Fruit fly (Drosophila melanogaster) whole organism, pupa: ENCODE data around the gene mdu.

Experiments
- CG10348 ChIP-seq: fragments of 200-800 bp; sonication (Bioruptor generic); IDR thresholded peaks from 2 replicates; pipeline ENCODE4 v1.3.6; 2022; ENCODE audit warnings: missing biosample characterization, missing genetic modification characterization
- CG12605 ChIP-seq: fragments of 200-800 bp; sonication (Bioruptor generic); IDR thresholded peaks from 2 replicates; pipeline ENCODE4 v1.3.6; 2022; ENCODE audit warnings: missing biosample characterization, missing genetic modification characterization
- CG13204 ChIP-seq: fragments of 200-800 bp; sonication (Bioruptor generic); optimal IDR thresholded peaks from 2 replicates; lab custom pipeline; 2018; ENCODE audit warnings: missing biosample characterization, mild to moderate bottlenecking, missing genetic modification characterization, moderate library complexity
- CG14655 ChIP-seq: fragments of 200-800 bp; sonication (Bioruptor generic); optimal IDR thresholded peaks from 3 replicates; lab custom pipeline; 2017; ENCODE audit warnings: mild to moderate bottlenecking, missing biosample characterization, missing genetic modification reagents, missing genetic modification characterization
- CG15710 ChIP-seq: fragments of 200-800 bp; sonication (Bioruptor generic); optimal IDR thresholded peaks from 2 replicates; lab custom pipeline; 2018; ENCODE audit warnings: missing biosample characterization, mild to moderate bottlenecking, missing genetic modification characterization, moderate library complexity
- CG17806 ChIP-seq: fragments of 200-800 bp; sonication (Bioruptor generic); optimal IDR thresholded peaks from 2 replicates; lab custom pipeline; 2018; ENCODE audit warnings: missing biosample characterization, mild to moderate bottlenecking, missing genetic modification characterization, moderate library complexity
- CG32121 ChIP-seq: fragments of 200-800 bp; sonication (Bioruptor generic); IDR thresholded peaks from 2 replicates; pipeline ENCODE4 v1.3.6; 2022; ENCODE audit warnings: missing biosample characterization, missing genetic modification characterization
- CG34367 ChIP-seq: fragments of 200-800 bp; sonication (Bioruptor generic); optimal IDR thresholded peaks from 2 replicates; lab custom pipeline; 2018; ENCODE audit warnings: missing biosample characterization, mild to moderate bottlenecking, missing genetic modification characterization
- CG4496 ChIP-seq: fragments of 200-800 bp; sonication (Bioruptor generic); IDR thresholded peaks from 3 replicates; pipeline ENCODE4 v1.3.6; 2022; ENCODE audit warnings: missing biosample characterization, missing genetic modification characterization
- CG8159 ChIP-seq: fragments of 200-800 bp; sonication (Bioruptor generic); optimal IDR thresholded peaks from 3 replicates; lab custom pipeline; 2018; ENCODE audit warnings: missing biosample characterization, mild to moderate bottlenecking, missing genetic modification characterization, moderate library complexity
- CG8301 ChIP-seq: fragments of 200-800 bp; sonication (Bioruptor generic); optimal IDR thresholded peaks from 2 replicates; lab custom pipeline; 2018; ENCODE audit warnings: missing biosample characterization, mild to moderate bottlenecking, missing genetic modification characterization
- CG9948 ChIP-seq: fragments of 200-800 bp; sonication (Bioruptor generic); optimal IDR thresholded peaks from 2 replicates; lab custom pipeline; 2018; ENCODE audit warnings: missing biosample characterization, mild to moderate bottlenecking, missing genetic modification characterization, moderate library complexity
- D1 ChIP-seq: fragments of 200-800 bp; sonication (Bioruptor generic); optimal IDR thresholded peaks from 2 replicates; lab custom pipeline; 2018; ENCODE audit warnings: missing biosample characterization, mild to moderate bottlenecking, missing genetic modification characterization, moderate library complexity
- EcR ChIP-seq: fragments of 200-800 bp; sonication (Bioruptor generic); optimal IDR thresholded peaks from 3 replicates; lab custom pipeline; 2019; ENCODE audit warnings: missing biosample characterization, missing genetic modification characterization, mild to moderate bottlenecking, moderate library complexity, missing genetic modification reagents
- Ets98B ChIP-seq: fragments of 200-800 bp; sonication (Bioruptor generic); IDR thresholded peaks from 2 replicates; pipeline ENCODE4 v1.3.6; 2022; ENCODE audit warnings: missing biosample characterization, missing genetic modification characterization
- Pif1A ChIP-seq: fragments of 200-800 bp; sonication (Bioruptor generic); optimal IDR thresholded peaks from 3 replicates; lab custom pipeline; 2016; ENCODE audit warnings: missing biosample characterization, missing genetic modification characterization
- Pif1B ChIP-seq: fragments of 200-800 bp; sonication (Bioruptor generic); optimal IDR thresholded peaks from 3 replicates; lab custom pipeline; 2016; ENCODE audit warnings: missing biosample characterization, missing genetic modification characterization
- Snoo ChIP-seq: fragments of 200-800 bp; sonication (Bioruptor generic); optimal IDR thresholded peaks from 3 replicates; lab custom pipeline; 2017; ENCODE audit warnings: missing biosample characterization, mild to moderate bottlenecking, missing genetic modification characterization, inconsistent platforms
- fd96Ca ChIP-seq: fragments of 200-800 bp; sonication (Bioruptor generic); IDR thresholded peaks from 3 replicates; pipeline ENCODE4 v1.3.6; 2022; ENCODE audit warnings: missing biosample characterization, missing genetic modification characterization
- gl ChIP-seq: fragments of 200-800 bp; sonication (Bioruptor generic); optimal IDR thresholded peaks from 2 replicates; lab custom pipeline; 2018; ENCODE audit warnings: missing biosample characterization, mild to moderate bottlenecking, missing genetic modification characterization
- rn ChIP-seq: fragments of 200-800 bp; sonication (Bioruptor generic); IDR thresholded peaks from 2 replicates; pipeline ENCODE4 v1.3.6; 2022; ENCODE audit warnings: missing biosample characterization, missing genetic modification characterization

mdu gene

dm6 chrX:12469172-12469571, 27.8 kb upstream of the mdu start:
- no peak for TF ChIP-seq EcR (GFP tag; lab: Kevin White, UChicago)
- TF ChIP-seq CG4496 (GFP tag; lab: Robert Waterston, UW): no peak
- no peak for TF ChIP-seq CG10348 (GFP tag; lab: Robert Waterston, UW)
- no peak for TF ChIP-seq CG8159 (tag; lab: Kevin White, UChicago)
- no peak for TF ChIP-seq Pif1A (GFP tag; lab: Kevin White, UChicago)
- TF ChIP-seq, all 21 proteins: peak for 0

dm6 chrX:12469778-12470177, 27.2 kb upstream of the mdu start:
- TF ChIP-seq EcR (GFP tag; lab: Kevin White, UChicago) (no peak), CG32121 (GFP tag; lab: Robert Waterston, UW) (0 out of 2 replicates have a peak, but pooled peaks have one; percentile 18), CG34367 (tag; lab: Kevin White, UChicago) (no peak), Snoo (no peak), rn (GFP tag; lab: Robert Waterston, UW) (no peak), CG13204 (no peak), CG12605 (no peak), Pif1A (GFP tag; lab: Kevin White, UChicago) (peak; percentile 44), Ets98B (GFP tag; lab: Robert Waterston, UW) (peak; percentile 12; the same call in 1 of the 2 replicates), CG17806 (tag; lab: Kevin White, UChicago) (no peak), CG8159 (tag; lab: Kevin White, UChicago) (no peak), Pif1B (no peak), CG14655 (GFP tag; lab: Kevin White, UChicago) (peak; percentile 58), fd96Ca (GFP tag; lab: Robert Waterston, UW) (no peak), CG15710 (tag; lab: Kevin White, UChicago) (no peak), D1 (tag; lab: Kevin White, UChicago) (peak; percentile 31), gl (tag; lab: Kevin White, UChicago) (no peak), CG4496 (GFP tag; lab: Robert Waterston, UW) (peak; percentile 54; the same call in 2 of the 3 replicates), CG8301 (peak; percentile 27), CG9948 (tag; lab: Kevin White, UChicago) (peak; percentile 17), CG10348 (GFP tag; lab: Robert Waterston, UW) (no peak)

- TF ChIP-seq rn (GFP tag; lab: Robert Waterston, UW) (no peak), CG15710 (tag; lab: Kevin White, UChicago) (no peak), CG8301 (peak; percentile 6), CG14655 (GFP tag; lab: Kevin White, UChicago) (peak; percentile 50), Ets98B (GFP tag; lab: Robert Waterston, UW) (peak; percentile 51; the same call in 1 of the 2 replicates), CG8159 (tag; lab: Kevin White, UChicago) (peak; percentile 29), CG17806 (tag; lab: Kevin White, UChicago) (no peak), Pif1A (GFP tag; lab: Kevin White, UChicago) (peak; percentile 2), CG32121 (GFP tag; lab: Robert Waterston, UW) (peak; percentile 18; the same call in 1 of the 2 replicates), CG13204 (no peak), CG10348 (GFP tag; lab: Robert Waterston, UW) (no peak), CG4496 (GFP tag; lab: Robert Waterston, UW) (peak; percentile 64; the same call in 2 of the 3 replicates), fd96Ca (GFP tag; lab: Robert Waterston, UW) (peak; percentile 61; the same call in 2 of the 3 replicates), Snoo (peak; percentile 59), EcR (GFP tag; lab: Kevin White, UChicago) (no peak), gl (tag; lab: Kevin White, UChicago) (no peak), CG9948 (tag; lab: Kevin White, UChicago) (peak; percentile 24), CG12605 (peak; percentile 6; the same call in 1 of the 2 replicates), D1 (tag; lab: Kevin White, UChicago) (no peak)
Observed at dm6 chrX:12470187-12470931, 26.6 kb upstream of the mdu start.

- TF ChIP-seq CG12605: peak; percentile 46
- peak; percentile 58; the same call in 2 of the 3 replicates for TF ChIP-seq fd96Ca (GFP tag; lab: Robert Waterston, UW)
- TF ChIP-seq CG32121 (GFP tag; lab: Robert Waterston, UW): peak; percentile 27; the same call in 1 of the 2 replicates
- peak; percentile 27; the same call in 1 of the 2 replicates for TF ChIP-seq Ets98B (GFP tag; lab: Robert Waterston, UW)
- TF ChIP-seq CG8301: no peak
- TF ChIP-seq gl (tag; lab: Kevin White, UChicago): no peak
- peak; percentile 68; the same call in 2 of the 3 replicates for TF ChIP-seq CG4496 (GFP tag; lab: Robert Waterston, UW)
- TF ChIP-seq CG17806 (tag; lab: Kevin White, UChicago): no peak
- TF ChIP-seq EcR (GFP tag; lab: Kevin White, UChicago): no peak
- no peak for TF ChIP-seq rn (GFP tag; lab: Robert Waterston, UW)
Observed at dm6 chrX:12471408-12471807, 25.6 kb upstream of the mdu start.

dm6 chrX:12472244-12472736, 24.7 kb upstream of the mdu start:
- TF ChIP-seq CG10348 (GFP tag; lab: Robert Waterston, UW) (peak; percentile 83), CG14655 (GFP tag; lab: Kevin White, UChicago) (peak; percentile 94), gl (tag; lab: Kevin White, UChicago) (peak; percentile 76), CG8301 (peak; percentile 91), fd96Ca (GFP tag; lab: Robert Waterston, UW) (peak; percentile 91), CG12605 (peak; percentile 93), CG15710 (tag; lab: Kevin White, UChicago) (peak; percentile 89), Pif1A (GFP tag; lab: Kevin White, UChicago) (peak; percentile 90), rn (GFP tag; lab: Robert Waterston, UW) (peak; percentile 91), Pif1B (peak; percentile 89), CG9948 (tag; lab: Kevin White, UChicago) (peak; percentile 90), CG17806 (tag; lab: Kevin White, UChicago) (peak; percentile 86), CG4496 (GFP tag; lab: Robert Waterston, UW) (peak; percentile 98), CG32121 (GFP tag; lab: Robert Waterston, UW) (peak; percentile 98), Snoo (peak; percentile 92), CG13204 (peak; percentile 68), Ets98B (GFP tag; lab: Robert Waterston, UW) (peak; percentile 95), D1 (tag; lab: Kevin White, UChicago) (peak; percentile 77), CG8159 (tag; lab: Kevin White, UChicago) (peak; percentile 92), EcR (GFP tag; lab: Kevin White, UChicago) (no peak), CG34367 (tag; lab: Kevin White, UChicago) (peak; percentile 85)
- TF ChIP-seq, all 21 proteins: peak for 20
